Fruit fly (Drosophila melanogaster) whole organism, embryonic: Measurements from ENCODE around the gene CG14913.
A peak's percentile ranks its signal among the peaks of the same experiment; 100 is the strongest.

Experiments used
- ATbp ChIP-seq: fragments of 200-800 bp; sonication (Bioruptor generic); optimal IDR thresholded peaks from 2 replicates; lab custom pipeline; 2017; ENCODE audit warnings: missing biosample characterization, mild to moderate bottlenecking, missing genetic modification characterization, missing genetic modification reagents
- Adf1 ChIP-seq: fragments of 200-800 bp; sonication (Bioruptor generic); IDR thresholded peaks from 2 replicates; pipeline ENCODE4 v1.3.6; 2022; ENCODE audit warnings: missing biosample characterization, missing genetic modification characterization
- CG11723 ChIP-seq: fragments of 200-800 bp; sonication (Bioruptor generic); optimal IDR thresholded peaks from 2 replicates; lab custom pipeline; 2017; ENCODE audit warnings: missing biosample characterization, mild to moderate bottlenecking, missing genetic modification characterization
- CG12071 ChIP-seq: fragments of 200-800 bp; sonication (Bioruptor generic); optimal IDR thresholded peaks from 3 replicates; lab custom pipeline; 2018; ENCODE audit warnings: missing biosample characterization, mild to moderate bottlenecking, missing genetic modification characterization
- CG13775 ChIP-seq: fragments of 200-800 bp; sonication (Bioruptor generic); optimal IDR thresholded peaks from 3 replicates; lab custom pipeline; 2017; ENCODE audit warnings: missing biosample characterization, mild to moderate bottlenecking, missing genetic modification characterization
- CG14860 ChIP-seq: fragments of 200-800 bp; sonication (Bioruptor generic); IDR thresholded peaks from 3 replicates; pipeline ENCODE4 v1.3.6; 2022; ENCODE audit warnings: missing biosample characterization, missing genetic modification characterization; ENCODE audit not compliant: partially characterized antibody
- CG15073 ChIP-seq: fragments of 200-800 bp; sonication (Bioruptor generic); optimal IDR thresholded peaks from 2 replicates; lab custom pipeline; 2016; ENCODE audit warnings: missing biosample characterization, missing genetic modification characterization
- CG15601 ChIP-seq: fragments of 200-800 bp; sonication (Bioruptor generic); optimal IDR thresholded peaks from 3 replicates; lab custom pipeline; 2019; ENCODE audit warnings: missing biosample characterization, mild to moderate bottlenecking, missing genetic modification characterization, moderate library complexity
- CG16815 ChIP-seq: fragments of 200-800 bp; sonication (Bioruptor generic); optimal IDR thresholded peaks from 3 replicates; lab custom pipeline; 2017; ENCODE audit warnings: missing biosample characterization, mild to moderate bottlenecking, missing genetic modification characterization
- CG17912 ChIP-seq: fragments of 200-800 bp; sonication (Bioruptor generic); optimal IDR thresholded peaks from 2 replicates; lab custom pipeline; 2018; ENCODE audit warnings: missing biosample characterization, mild to moderate bottlenecking, missing genetic modification characterization
- CG1792 ChIP-seq: fragments of 200-800 bp; sonication (Bioruptor generic); optimal IDR thresholded peaks from 2 replicates; lab custom pipeline; 2016; ENCODE audit warnings: missing biosample characterization, missing genetic modification characterization
- CG18599 ChIP-seq: fragments of 200-800 bp; sonication (Bioruptor generic); optimal IDR thresholded peaks from 3 replicates; lab custom pipeline; 2017; ENCODE audit warnings: missing biosample characterization, missing genetic modification characterization, mild to moderate bottlenecking, moderate library complexity, missing genetic modification reagents
- CG2202 ChIP-seq: fragments of 200-800 bp; sonication (Bioruptor generic); optimal IDR thresholded peaks from 2 replicates; lab custom pipeline; 2018; ENCODE audit warnings: missing biosample characterization, mild to moderate bottlenecking, missing genetic modification characterization
- CG30020 ChIP-seq: fragments of 200-800 bp; optimal IDR thresholded peaks from 2 replicates; lab custom pipeline; 2019; ENCODE audit warnings: missing biosample characterization, mild to moderate bottlenecking, missing genetic modification characterization, moderate library complexity
- CG4328 ChIP-seq: fragments of 200-800 bp; sonication (Bioruptor generic); optimal IDR thresholded peaks from 3 replicates; lab custom pipeline; 2017; ENCODE audit warnings: missing biosample characterization, missing genetic modification reagents, missing genetic modification characterization
- CG4404 ChIP-seq: fragments of 200-800 bp; sonication (Bioruptor generic); IDR thresholded peaks from 2 replicates; pipeline ENCODE4 v1.3.6; 2022; ENCODE audit warnings: missing biosample characterization, missing genetic modification characterization
- CG5245 ChIP-seq: fragments of 200-800 bp; sonication (Bioruptor generic); optimal IDR thresholded peaks from 3 replicates; lab custom pipeline; 2016; ENCODE audit warnings: missing biosample characterization, missing genetic modification characterization
- CG7928 ChIP-seq: fragments of 200-800 bp; sonication (Bioruptor generic); optimal IDR thresholded peaks from 2 replicates; lab custom pipeline; 2017; ENCODE audit warnings: missing biosample characterization, mild to moderate bottlenecking, missing genetic modification characterization
- CG8388 ChIP-seq: fragments of 200-800 bp; sonication (Bioruptor generic); optimal IDR thresholded peaks from 2 replicates; lab custom pipeline; 2019; ENCODE audit warnings: missing biosample characterization, mild to moderate bottlenecking, missing genetic modification characterization, moderate library complexity
- CG9876 ChIP-seq: fragments of 200-800 bp; sonication (Bioruptor generic); optimal IDR thresholded peaks from 2 replicates; lab custom pipeline; 2016; ENCODE audit warnings: missing biosample characterization, missing genetic modification characterization
- CG9932 ChIP-seq: fragments of 200-800 bp; sonication (Bioruptor generic); IDR thresholded peaks from 2 replicates; pipeline ENCODE4 v1.3.6; 2022; ENCODE audit warnings: missing biosample characterization, missing genetic modification characterization
- CTCF ChIP-seq: fragments of 200-800 bp; sonication (Bioruptor generic); optimal IDR thresholded peaks from 2 replicates; lab custom pipeline; 2017; ENCODE audit warnings: missing biosample characterization, mild to moderate bottlenecking, missing genetic modification characterization, moderate library complexity
- Dref ChIP-seq: fragments of 200-800 bp; sonication (Bioruptor generic); IDR thresholded peaks from 2 replicates; pipeline ENCODE4 v1.3.6; 2022; ENCODE audit warnings: missing biosample characterization, missing genetic modification characterization
- E2f2 ChIP-seq: fragments of 200-800 bp; sonication (Bioruptor generic); IDR thresholded peaks from 2 replicates; pipeline ENCODE4 v1.3.6; 2022; ENCODE audit warnings: missing biosample characterization, missing genetic modification characterization
- HLH4C ChIP-seq: fragments of 200-800 bp; sonication (Bioruptor generic); IDR thresholded peaks from 3 replicates; pipeline ENCODE4 v1.3.6; 2022; ENCODE audit warnings: missing biosample characterization, missing genetic modification characterization; ENCODE audit not compliant: partially characterized antibody
- HmgD ChIP-seq: fragments of 200-800 bp; sonication (Bioruptor generic); optimal IDR thresholded peaks from 3 replicates; lab custom pipeline; 2016; ENCODE audit warnings: missing biosample characterization, missing genetic modification characterization
- Lhr ChIP-seq: fragments of 200-800 bp; sonication (Bioruptor generic); optimal IDR thresholded peaks from 3 replicates; lab custom pipeline; 2017; ENCODE audit warnings: mild to moderate bottlenecking, missing biosample characterization, missing genetic modification reagents, missing genetic modification characterization
- MTF-1 ChIP-seq: fragments of 200-800 bp; sonication (Bioruptor generic); optimal IDR thresholded peaks from 2 replicates; lab custom pipeline; 2018; ENCODE audit warnings: missing biosample characterization, mild to moderate bottlenecking, missing genetic modification characterization, borderline replicate concordance
- Meics ChIP-seq: fragments of 200-800 bp; sonication (Bioruptor generic); optimal IDR thresholded peaks from 2 replicates; lab custom pipeline; 2017; ENCODE audit warnings: missing biosample characterization, mild to moderate bottlenecking, missing genetic modification characterization
- Mrtf ChIP-seq: fragments of 200-800 bp; sonication (Bioruptor generic); IDR thresholded peaks from 3 replicates; pipeline ENCODE4 v1.3.6; 2022; ENCODE audit warnings: missing biosample characterization, missing genetic modification characterization
- Myb ChIP-seq: fragments of 200-800 bp; sonication (Bioruptor generic); optimal IDR thresholded peaks from 2 replicates; lab custom pipeline; 2016; ENCODE audit warnings: missing biosample characterization, missing genetic modification characterization
- Nf-YC ChIP-seq: fragments of 200-800 bp; optimal IDR thresholded peaks from 3 replicates; lab custom pipeline; 2019; ENCODE audit warnings: missing biosample characterization, mild to moderate bottlenecking, missing genetic modification characterization, moderate library complexity
- NfI ChIP-seq: fragments of 200-800 bp; sonication (Bioruptor generic); optimal IDR thresholded peaks from 3 replicates; lab custom pipeline; 2018; ENCODE audit warnings: missing biosample characterization, mild to moderate bottlenecking, missing genetic modification characterization, moderate library complexity
- Ravus ChIP-seq: fragments of 200-800 bp; sonication (Bioruptor generic); IDR thresholded peaks from 2 replicates; pipeline ENCODE4 v1.3.6; 2022; ENCODE audit warnings: missing biosample characterization, missing genetic modification characterization
- Side ChIP-seq: fragments of 200-800 bp; sonication (Bioruptor generic); optimal IDR thresholded peaks from 2 replicates; lab custom pipeline; 2016; ENCODE audit warnings: missing biosample characterization, missing genetic modification characterization
- Sry-β ChIP-seq: fragments of 200-800 bp; sonication (Bioruptor generic); optimal IDR thresholded peaks from 2 replicates; lab custom pipeline; 2018; ENCODE audit warnings: missing biosample characterization, mild to moderate bottlenecking, missing genetic modification characterization, moderate library complexity
- aop ChIP-seq: fragments of 200-800 bp; sonication (Bioruptor generic); IDR thresholded peaks from 2 replicates; pipeline ENCODE4 v1.3.6; 2022; ENCODE audit warnings: missing biosample characterization, missing genetic modification characterization
- ap ChIP-seq: fragments of 200-800 bp; sonication (Bioruptor generic); IDR thresholded peaks from 2 replicates; pipeline ENCODE4 v1.3.6; 2022; ENCODE audit warnings: missing biosample characterization, missing genetic modification characterization
- croc ChIP-seq: fragments of 200-800 bp; sonication (Bioruptor generic); conservative IDR thresholded peaks from 3 replicates; pipeline ENCODE4 v1.3.6; 2022; ENCODE audit warnings: missing biosample characterization, missing genetic modification characterization
- esg ChIP-seq: fragments of 200-800 bp; sonication (Bioruptor generic); conservative IDR thresholded peaks from 2 replicates; pipeline ENCODE4 v1.3.6; 2022; ENCODE audit warnings: missing biosample characterization, missing genetic modification characterization
- ham ChIP-seq: fragments of 200-800 bp; sonication (Bioruptor generic); IDR thresholded peaks from 2 replicates; pipeline ENCODE4 v1.3.6; 2022; ENCODE audit warnings: missing biosample characterization, missing genetic modification characterization
- knrl ChIP-seq: fragments of 200-800 bp; sonication (Bioruptor generic); IDR thresholded peaks from 3 replicates; pipeline ENCODE4 v1.3.6; 2022; ENCODE audit warnings: missing biosample characterization, missing genetic modification characterization; ENCODE audit not compliant: partially characterized antibody
- lola ChIP-seq, 3 experiments: fragments of >200 bp in 2 of 3; fragments of 200-800 bp in 1 of 3; sonication (Bioruptor generic) in 1 of 3; optimal IDR thresholded peaks; 2 replicates each; lab custom pipeline; 2017 to 2019; ENCODE audit warnings: missing biosample characterization in 3 of 3, missing genetic modification characterization in 3 of 3, mild to moderate bottlenecking in 1 of 3, moderate library complexity in 1 of 3
- p53 ChIP-seq: fragments of 200-800 bp; sonication (Bioruptor generic); optimal IDR thresholded peaks from 2 replicates; lab custom pipeline; 2016; ENCODE audit warnings: missing biosample characterization, missing genetic modification characterization
- peb ChIP-seq: fragments of 200-800 bp; sonication (Bioruptor generic); IDR thresholded peaks from 2 replicates; pipeline ENCODE4 v1.3.6; 2022; ENCODE audit warnings: missing biosample characterization, missing genetic modification characterization
- pum ChIP-seq: fragments of 200-800 bp; sonication (Bioruptor generic); optimal IDR thresholded peaks from 2 replicates; lab custom pipeline; 2016; ENCODE audit warnings: missing biosample characterization, missing genetic modification characterization
- row ChIP-seq: fragments of 200-800 bp; sonication (Bioruptor generic); IDR thresholded peaks from 3 replicates; pipeline ENCODE4 v1.3.6; 2022; ENCODE audit warnings: missing biosample characterization, missing genetic modification characterization
- sens-2 ChIP-seq: fragments of 200-800 bp; sonication (Bioruptor generic); IDR thresholded peaks from 2 replicates; pipeline ENCODE4 v1.3.6; 2022; ENCODE audit warnings: missing biosample characterization, missing genetic modification characterization
- stwl ChIP-seq: fragments of 200-800 bp; sonication (Bioruptor generic); optimal IDR thresholded peaks from 3 replicates; lab custom pipeline; 2018; ENCODE audit warnings: missing biosample characterization, mild to moderate bottlenecking, missing genetic modification characterization, moderate library complexity
- tx ChIP-seq: fragments of 200-800 bp; sonication (Bioruptor generic); optimal IDR thresholded peaks from 2 replicates; lab custom pipeline; 2016; ENCODE audit warnings: missing biosample characterization, missing genetic modification characterization

The CG14913 gene

DNA sequence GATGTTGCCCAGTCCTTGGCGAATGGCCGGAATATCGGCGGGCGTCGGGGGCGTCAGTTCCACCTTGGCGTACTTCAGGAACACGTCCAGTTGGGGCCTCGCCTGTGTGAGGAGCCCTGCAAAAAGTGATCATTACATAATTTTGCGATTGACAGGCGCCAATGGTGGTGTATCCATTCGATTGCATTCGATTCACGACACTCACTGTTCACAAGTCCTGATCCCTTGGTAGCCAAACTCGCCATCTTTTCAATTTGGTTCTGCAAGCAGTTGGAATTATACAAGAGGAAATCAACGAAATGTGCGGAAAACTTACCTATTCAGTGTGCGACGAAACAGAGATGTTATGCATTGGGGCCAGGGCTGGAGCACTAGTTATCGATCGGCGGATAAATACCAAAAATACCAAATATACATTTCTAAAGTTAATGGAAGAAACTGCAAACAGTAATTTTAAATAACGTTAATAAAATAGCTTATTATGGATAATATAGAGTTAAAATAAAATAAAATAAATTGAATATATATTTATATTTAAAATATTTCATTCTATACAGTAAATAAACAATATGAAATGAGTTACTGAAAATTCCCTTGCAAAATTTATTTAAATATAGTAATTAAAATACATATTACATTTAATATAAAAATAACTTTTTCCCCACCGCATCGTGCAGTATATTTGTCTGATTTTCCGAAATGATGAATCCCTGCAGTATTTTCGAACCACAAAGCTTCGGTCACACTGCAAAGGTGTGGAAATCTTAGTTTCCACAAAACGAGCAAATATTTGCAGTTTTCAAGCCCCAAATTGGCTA is 40.5 kb upstream of the CG14913 start, which contains the start of the genes ATPsynG and SCAR (continued):
- peak; percentile 58 for TF ChIP-seq CG30020 (tag; lab: Kevin White, UChicago)
- TF ChIP-seq CG1792 (GFP tag; lab: Kevin White, UChicago) = no peak
- no peak for TF ChIP-seq CG17912
- TF ChIP-seq MTF-1 (GFP tag; lab: Kevin White, UChicago) = no peak
- TF ChIP-seq CG15073 (GFP tag; lab: Kevin White, UChicago) = no peak
- TF ChIP-seq Lhr = no peak
- TF ChIP-seq ATbp (GFP tag; lab: Kevin White, UChicago) = no peak
- TF ChIP-seq tx (GFP tag; lab: Kevin White, UChicago) = no peak
- no peak for TF ChIP-seq Ravus
- TF ChIP-seq pum (GFP tag; lab: Kevin White, UChicago) = no peak
- no peak for TF ChIP-seq E2f2
- no peak for TF ChIP-seq HLH4C (GFP tag; lab: Robert Waterston, UW)
- TF ChIP-seq CG5245 (GFP tag; lab: Kevin White, UChicago) = no peak
- TF ChIP-seq CG14860 (GFP tag; lab: Robert Waterston, UW) = no peak
- no peak for TF ChIP-seq croc (GFP tag; lab: Robert Waterston, UW)
- no peak for TF ChIP-seq CG9932 (GFP tag; lab: Robert Waterston, UW)
- TF ChIP-seq CG16815 (GFP tag; lab: Kevin White, UChicago) = no peak
- no peak for TF ChIP-seq CG4328 (GFP tag; lab: Kevin White, UChicago)
- no peak for TF ChIP-seq ap (GFP tag; lab: Robert Waterston, UW)
- TF ChIP-seq CG13775 (GFP tag; lab: Kevin White, UChicago) = peak; percentile 21
- TF ChIP-seq NfI (GFP tag; lab: Kevin White, UChicago) = no peak
- TF ChIP-seq CG11723 (GFP tag; lab: Kevin White, UChicago) = no peak
- TF ChIP-seq p53 (GFP tag; lab: Kevin White, UChicago) = no peak
- TF ChIP-seq Mrtf (GFP tag; lab: Robert Waterston, UW) = no peak
- peak; percentile 56 for TF ChIP-seq Dref (GFP tag; lab: Robert Waterston, UW)
- peak; percentile 13 for TF ChIP-seq Meics (GFP tag; lab: Kevin White, UChicago)
- TF ChIP-seq Nf-YC = no peak
- TF ChIP-seq ham (GFP tag; lab: Robert Waterston, UW) = no peak
- TF ChIP-seq sens-2 (GFP tag; lab: Robert Waterston, UW) = no peak
- peak in 1 of 3 experiments; percentile 4 for TF ChIP-seq lola (GFP tag; optimal IDR thresholded peaks at IDR 0.05; lab: Kevin White, UChicago)
- TF ChIP-seq Side = no peak
- TF ChIP-seq CG15601 = peak; percentile 5
- no peak for TF ChIP-seq knrl
- TF ChIP-seq peb (GFP tag; lab: Robert Waterston, UW) = no peak
- TF ChIP-seq aop (GFP tag; lab: Robert Waterston, UW) = no peak
- no peak for TF ChIP-seq CG9876 (GFP tag; lab: Kevin White, UChicago)
- TF ChIP-seq Sry-β (GFP tag; lab: Kevin White, UChicago) = no peak
- peak; percentile 16 for TF ChIP-seq CG8388 (GFP tag; lab: Kevin White, UChicago)
- no peak for TF ChIP-seq esg (GFP tag; lab: Robert Waterston, UW)
- TF ChIP-seq Adf1 (GFP tag; lab: Robert Waterston, UW) = no peak
- no peak for TF ChIP-seq HmgD
- no peak for TF ChIP-seq CTCF (GFP tag; lab: Kevin White, UChicago)
- TF ChIP-seq CG18599 (GFP tag; lab: Kevin White, UChicago) = no peak
- no peak for TF ChIP-seq CG2202 (tag; lab: Kevin White, UChicago)
- TF ChIP-seq CG7928 (GFP tag; lab: Kevin White, UChicago) = peak; percentile 92
- TF ChIP-seq stwl (tag; lab: Kevin White, UChicago) = peak; percentile 41
- no peak for TF ChIP-seq CG12071 (GFP tag; lab: Kevin White, UChicago)
- TF ChIP-seq CG4404 (GFP tag; lab: Robert Waterston, UW) = no peak
- TF ChIP-seq Myb (GFP tag; lab: Kevin White, UChicago) = peak; percentile 11
- peak; percentile 51; the same call in 1 of the 3 replicates for TF ChIP-seq row (GFP tag; lab: Robert Waterston, UW)
